Fruit fly (Drosophila melanogaster): ENCODE results near the gene CG1271.

The CG1271 gene

DNA sequence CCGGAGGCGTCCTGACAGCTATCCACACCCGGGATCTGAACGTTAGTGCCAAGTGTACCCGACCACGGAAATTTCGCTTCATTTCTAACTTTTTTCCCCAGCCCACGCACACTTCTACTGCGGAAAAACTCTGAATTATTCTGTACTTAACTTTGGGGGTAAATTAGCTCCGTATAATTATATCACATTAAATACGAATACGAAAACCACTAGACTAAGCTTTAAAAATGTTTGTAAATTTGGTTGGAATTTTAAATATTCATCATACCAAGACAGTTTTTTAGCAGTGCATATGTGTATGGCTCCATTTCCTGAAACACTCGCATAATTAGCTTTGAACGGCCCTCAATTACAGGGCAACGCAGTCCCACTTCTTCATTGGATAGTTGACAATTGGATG, 38.8 kb upstream of the CG1271 start:
- TF ChIP-seq lab (GFP tag; optimal IDR thresholded peaks at IDR 0.05), result peak; percentile 15
- TF ChIP-seq CG18599 (GFP tag; optimal IDR thresholded peaks at IDR 0.05), result peak; percentile 42
- 0 out of 2 replicates have a peak, but pooled peaks have one; percentile 24 for TF ChIP-seq HLH3B (GFP tag; IDR thresholded peaks at IDR 0.05)
- peak; percentile 69 for TF ChIP-seq Ets65A (GFP tag)
- TF ChIP-seq Dbx (GFP tag; IDR thresholded peaks at IDR 0.05), result 0 out of 3 replicates have a peak, but pooled peaks have one; percentile 14
- peak; percentile 7 for TF ChIP-seq CG2678 (tag; optimal IDR thresholded peaks at IDR 0.05)
- TF ChIP-seq CG2889 (GFP tag; IDR thresholded peaks at IDR 0.05), result 0 out of 3 replicates have a peak, but pooled peaks have one; percentile 15
- peak; percentile 11 for TF ChIP-seq CG11504 (tag; optimal IDR thresholded peaks at IDR 0.05)
- no peak for TF ChIP-seq CG15601 (tag; optimal IDR thresholded peaks at IDR 0.05)
- peak; percentile 23; the same call in 1 of the 2 replicates for TF ChIP-seq esg (GFP tag; conservative IDR thresholded peaks at IDR 0.05)
- peak; percentile 57 for TF ChIP-seq slbo (GFP tag; IDR thresholded peaks at IDR 0.05)
- TF ChIP-seq Mes4 (GFP tag; optimal IDR thresholded peaks at IDR 0.05), result no peak
- TF ChIP-seq Aef1 (GFP tag; IDR thresholded peaks at IDR 0.05), result no peak

DNA sequence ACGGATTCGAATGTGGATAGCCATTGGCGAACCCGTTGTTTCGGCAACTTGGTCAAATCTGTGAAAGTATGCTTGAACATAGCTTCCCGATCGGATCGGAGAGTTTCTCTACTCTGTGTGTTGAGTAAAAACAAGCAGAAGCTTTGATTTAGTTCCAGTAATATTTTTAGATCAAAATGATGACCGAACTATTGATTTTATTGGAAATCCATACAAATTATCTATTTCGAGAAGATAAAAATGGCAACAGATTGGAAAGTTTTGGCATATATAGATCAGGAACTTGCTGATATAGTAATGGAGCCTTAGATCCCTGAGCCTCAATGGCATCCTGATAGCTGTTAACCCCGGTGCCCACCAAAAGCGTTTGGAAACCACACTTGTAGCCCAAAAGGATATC, 36.3 kb upstream of the CG1271 start, which contains the start of gene CG32488:
Gene CG32488, minus strand, starts transcription at position 101 of the 400 bp plus-strand sequence.
- no peak for TF ChIP-seq CG31365 (tag; optimal IDR thresholded peaks at IDR 0.05)
- no peak for TF ChIP-seq Bgb (GFP tag; IDR thresholded peaks at IDR 0.05; ENCODE audit: partially characterized antibody)
- TF ChIP-seq cwo (GFP tag; optimal IDR thresholded peaks at IDR 0.05), result no peak
- TF ChIP-seq CG8359 (GFP tag; optimal IDR thresholded peaks at IDR 0.05; ENCODE audit: borderline replicate concordance), result no peak
- TF ChIP-seq CG3065 (GFP tag; optimal IDR thresholded peaks at IDR 0.05), result no peak
- TF ChIP-seq yki (optimal IDR thresholded peaks at IDR 0.05), result no peak
- no peak for TF ChIP-seq CG11247 (GFP tag; IDR thresholded peaks at IDR 0.05)
- no peak for TF ChIP-seq CG16813 (GFP tag; IDR thresholded peaks at IDR 0.05; ENCODE audit: partially characterized antibody)
- no peak for TF ChIP-seq CG10959 (GFP tag; IDR thresholded peaks at IDR 0.05)
- TF ChIP-seq Stat92E (GFP tag; optimal IDR thresholded peaks at IDR 0.05), result no peak
- no peak for TF ChIP-seq CG31388 (GFP tag; optimal IDR thresholded peaks at IDR 0.05)
- TF ChIP-seq Spps (tag; optimal IDR thresholded peaks at IDR 0.05), result no peak
- TF ChIP-seq CG15073 (GFP tag; optimal IDR thresholded peaks at IDR 0.05), result no peak
- TF ChIP-seq sug (tag; optimal IDR thresholded peaks at IDR 0.05), result no peak
- no peak for TF ChIP-seq CG10267 (tag; optimal IDR thresholded peaks at IDR 0.05)
- no peak for TF ChIP-seq Hr3 (GFP tag; optimal IDR thresholded peaks at IDR 0.05)
- TF ChIP-seq sc (optimal IDR thresholded peaks at IDR 0.05), result no peak
- TF ChIP-seq sc (GFP tag; optimal IDR thresholded peaks at IDR 0.05), result no peak
- no peak for TF ChIP-seq chm (GFP tag; IDR thresholded peaks at IDR 0.05)
- no peak for TF ChIP-seq pita (GFP tag; optimal IDR thresholded peaks at IDR 0.05)

DNA sequence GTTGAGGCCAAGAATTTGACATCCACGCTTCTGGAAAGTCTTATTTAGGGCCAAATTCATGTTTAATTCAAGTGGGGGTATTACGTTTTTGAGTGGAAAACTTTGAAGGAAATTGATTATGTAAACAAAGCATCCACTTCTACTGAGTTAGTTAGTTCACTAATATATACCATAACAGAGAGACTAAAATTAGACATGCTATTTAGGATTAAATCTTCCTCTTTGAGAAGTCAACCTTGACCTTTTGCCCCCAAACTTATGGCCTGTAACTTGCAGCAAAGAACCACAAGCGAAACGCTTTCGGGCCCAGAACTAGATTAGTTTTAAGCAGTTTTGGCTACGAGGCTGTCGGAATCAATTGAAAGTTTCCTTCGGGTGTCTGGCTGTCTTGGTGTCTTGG, 35.2 kb upstream of the CG1271 start, which contains the start of gene CG32487:
Gene CG32487, minus strand, starts transcription at position 101 of the 400 bp plus-strand sequence.
- TF ChIP-seq trh (GFP tag; optimal IDR thresholded peaks at IDR 0.05) (no peak), fd3F (GFP tag; optimal IDR thresholded peaks at IDR 0.05) (no peak), CG7839 (tag; optimal IDR thresholded peaks at IDR 0.05) (no peak), CG8478 (optimal IDR thresholded peaks at IDR 0.05) (no peak), prd (optimal IDR thresholded peaks at IDR 0.05) (no peak), prd (GFP tag; IDR thresholded peaks at IDR 0.05) (no peak), Hey (tag; optimal IDR thresholded peaks at IDR 0.05) (no peak)
